Worm (Caenorhabditis elegans) whole organism, L1 larva: ENCODE measurements around the gene syx-16.

Experiments used
- irx-1 ChIP-seq: sonication (generic microtip); optimal IDR thresholded peaks from 2 replicates; lab custom pipeline; 2016; ENCODE audit warnings: missing genetic modification characterization, missing compliant biosample characterization
- lsy-2 ChIP-seq, 2 experiments: fragments of 150-350 bp; optimal IDR thresholded peaks; 2 replicates each; lab custom pipeline; 2014; ENCODE audit warnings: missing biosample characterization in 2 of 2, missing genetic modification characterization in 2 of 2
- mdl-1 ChIP-seq, 2 experiments: fragments of 150-350 bp; optimal IDR thresholded peaks; 2 replicates each; lab custom pipeline; 2014 to 2017; ENCODE audit warnings: missing biosample characterization in 2 of 2, missing genetic modification characterization in 2 of 2, inconsistent platforms in 1 of 2
- nhr-28 ChIP-seq: fragments of 150-350 bp; optimal IDR thresholded peaks from 2 replicates; lab custom pipeline; 2014; ENCODE audit warnings: missing biosample characterization, missing genetic modification characterization
- pqm-1 ChIP-seq: sonication (generic microtip); optimal IDR thresholded peaks from 3 replicates; lab custom pipeline; 2017; ENCODE audit warnings: missing biosample characterization, missing genetic modification characterization
- snpc-4 ChIP-seq: fragments of 150-350 bp; optimal IDR thresholded peaks from 2 replicates; lab custom pipeline; 2014; ENCODE audit warnings: missing biosample characterization, missing genetic modification characterization
- unc-86 ChIP-seq: sonication (generic microtip); optimal IDR thresholded peaks from 2 replicates; lab custom pipeline; 2016; ENCODE audit warnings: missing genetic modification characterization, missing compliant biosample characterization

DNA sequence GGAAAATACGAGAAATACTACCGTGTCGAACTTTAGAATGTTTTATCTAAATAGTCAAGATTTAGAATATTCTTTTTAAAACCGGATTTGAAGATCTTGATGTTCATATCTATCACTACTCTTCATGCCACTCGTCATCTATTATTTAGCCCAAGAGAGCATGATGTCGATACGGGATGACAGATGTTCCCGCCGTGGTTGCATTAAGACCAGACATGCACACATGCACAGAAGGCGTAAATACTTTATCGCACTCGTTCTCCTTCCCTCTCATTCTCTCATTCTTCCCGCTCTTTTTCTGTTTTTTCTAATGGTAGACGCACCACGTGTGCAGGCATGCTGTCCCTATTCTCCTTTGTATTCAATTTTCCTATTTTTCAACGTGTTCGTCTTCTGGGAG lies 25.5 kb downstream of the syx-16 start:
- TF ChIP-seq mdl-1 (tag; optimal IDR thresholded peaks at IDR 0.05; lab: Kevin White, UChicago) (no peak), snpc-4 (tag; lab: Kevin White, UChicago) (no peak), nhr-28 (tag; lab: Kevin White, UChicago) (no peak), pqm-1 (tag; lab: Kevin White, UChicago) (no peak), unc-86 (tag; lab: Kevin White, UChicago) (no peak), irx-1 (tag; lab: Kevin White, UChicago) (no peak), lsy-2 (tag; optimal IDR thresholded peaks at IDR 0.05; lab: Kevin White, UChicago) (no peak)
